Fruit fly (Drosophila melanogaster): ENCODE results near the gene Noc1.
A peak's percentile ranks its signal among the peaks of the same experiment; 100 is the strongest.

Gene Noc1

DNA sequence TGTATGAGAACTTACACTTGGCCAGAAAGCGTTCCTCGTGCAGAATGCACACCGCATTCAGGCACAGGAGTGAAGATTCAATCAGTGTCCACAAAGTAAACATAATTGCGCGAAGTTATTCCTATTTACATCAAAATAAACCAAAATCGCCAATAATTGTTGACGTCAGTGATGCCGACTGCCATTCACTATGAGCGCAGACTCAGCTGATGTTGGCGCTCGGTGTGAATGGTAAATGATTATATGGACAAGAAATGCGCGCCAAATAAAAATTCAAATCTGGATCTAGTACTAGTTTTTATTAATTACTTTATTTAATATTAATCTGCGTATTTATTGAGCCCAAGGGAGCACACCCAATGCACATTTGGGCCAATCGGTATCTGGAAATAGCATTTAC is 12.1 kb upstream of the Noc1 start, which contains the start of gene CG32069 (continued):
- no peak for TF ChIP-seq CG17361 (GFP tag; IDR thresholded peaks at IDR 0.05)
- peak; percentile 36 for TF ChIP-seq CG15514 (GFP tag; optimal IDR thresholded peaks at IDR 0.05)
- TF ChIP-seq stwl (tag; optimal IDR thresholded peaks at IDR 0.05): peak; percentile 7
- TF ChIP-seq crp (GFP tag; optimal IDR thresholded peaks at IDR 0.05): peak in 1 of 2 experiments; percentile 86
- peak; percentile 54 for TF ChIP-seq MESR4 (GFP tag; optimal IDR thresholded peaks at IDR 0.05)
- TF ChIP-seq Lim3 (GFP tag; IDR thresholded peaks at IDR 0.05): no peak
- TF ChIP-seq HmgZ (tag; optimal IDR thresholded peaks at IDR 0.05): peak; percentile 0
- TF ChIP-seq Sry-β (GFP tag; optimal IDR thresholded peaks at IDR 0.05): peak; percentile 81
- TF ChIP-seq pzg (GFP tag; optimal IDR thresholded peaks at IDR 0.05): peak; percentile 53
- peak; percentile 11 for TF ChIP-seq YL-1 (GFP tag; optimal IDR thresholded peaks at IDR 0.05)
- no peak for TF ChIP-seq CkIIα-i1 (GFP tag; IDR thresholded peaks at IDR 0.05)
- no peak for TF ChIP-seq danr (GFP tag; IDR thresholded peaks at IDR 0.05)
- peak; percentile 16 for TF ChIP-seq Xbp1 (GFP tag; optimal IDR thresholded peaks at IDR 0.05)
- TF ChIP-seq hbn (GFP tag; IDR thresholded peaks at IDR 0.05; ENCODE audit: partially characterized antibody): 0 out of 2 replicates have a peak, but pooled peaks have one; percentile 20

DNA sequence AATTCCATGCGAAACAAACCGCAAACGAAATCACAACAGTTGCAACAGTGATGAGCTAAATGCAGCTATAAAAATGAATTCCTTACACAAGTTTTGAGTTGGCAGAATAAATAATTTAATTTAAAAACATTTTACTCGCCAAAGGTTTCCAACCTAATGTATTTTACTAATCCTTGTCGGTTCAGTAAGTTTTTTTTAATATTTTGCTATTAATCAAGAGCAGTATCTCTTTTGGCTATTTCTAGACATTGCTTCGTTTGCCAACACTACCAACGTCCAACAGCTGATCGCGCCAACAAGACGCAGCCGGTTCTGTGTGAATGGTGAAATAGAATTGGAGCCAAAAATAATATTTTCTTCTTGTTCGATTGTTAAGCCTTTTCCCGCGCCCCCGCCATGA is 9.9 kb upstream of the Noc1 start, which contains the start of the genes CG32075, CG45101 and SuUR:
Gene CG32075, minus strand, starts transcription at position 253 of the 400 bp plus-strand sequence.
Gene CG45101, plus strand, starts transcription at position 303 of the 400 bp plus-strand sequence.
Gene SuUR, plus strand, starts transcription at position 303 of the 400 bp plus-strand sequence.
- TF ChIP-seq CG17328 (GFP tag; IDR thresholded peaks at IDR 0.05) (peak; percentile 89), CG4282 (GFP tag; optimal IDR thresholded peaks at IDR 0.05) (peak; percentile 74), CG11085 (GFP tag; IDR thresholded peaks at IDR 0.05) (peak; percentile 64), HLH4C (GFP tag; IDR thresholded peaks at IDR 0.05; ENCODE audit: partially characterized antibody) (no peak), wek (GFP tag; optimal IDR thresholded peaks at IDR 0.05) (no peak), BEAF-32 (GFP tag; optimal IDR thresholded peaks at IDR 0.05) (peak; percentile 39), cas (GFP tag; IDR thresholded peaks at IDR 0.05) (peak; percentile 62), NC2β (GFP tag; optimal IDR thresholded peaks at IDR 0.05) (peak; percentile 86), CG3281 (GFP tag; optimal IDR thresholded peaks at IDR 0.05) (peak; percentile 72), CG1603 (tag; optimal IDR thresholded peaks at IDR 0.05) (peak; percentile 51), Elba2 (GFP tag; optimal IDR thresholded peaks at IDR 0.05) (peak; percentile 81), CG33557 (GFP tag; optimal IDR thresholded peaks at IDR 0.05) (peak; percentile 71), CG5953 (GFP tag; IDR thresholded peaks at IDR 0.05) (peak; percentile 62), fu2 (GFP tag; optimal IDR thresholded peaks at IDR 0.05) (peak; percentile 85), vvl (GFP tag; IDR thresholded peaks at IDR 0.05) (peak; percentile 91), CG12236 (GFP tag; optimal IDR thresholded peaks at IDR 0.05) (peak; percentile 64), CG4360 (GFP tag; IDR thresholded peaks at IDR 0.05) (peak; percentile 47; the same call in 1 of the 2 replicates), shn (GFP tag; optimal IDR thresholded peaks at IDR 0.05) (peak; percentile 92), CG10431 (GFP tag; optimal IDR thresholded peaks at IDR 0.05) (peak; percentile 48), CG4617 (GFP tag; optimal IDR thresholded peaks at IDR 0.05; ENCODE audit: borderline replicate concordance) (peak; percentile 96), sug (tag; optimal IDR thresholded peaks at IDR 0.05) (peak; percentile 88), CG6765 (GFP tag; optimal IDR thresholded peaks at IDR 0.05) (peak; percentile 9), CG9215 (GFP tag; IDR thresholded peaks at IDR 0.05) (peak; percentile 82), CG10321 (GFP tag; IDR thresholded peaks at IDR 0.05) (no peak), CG33213 (GFP tag; optimal IDR thresholded peaks at IDR 0.05) (peak; percentile 91), odd (GFP tag; optimal IDR thresholded peaks at IDR 0.05) (peak; percentile 52), CG16863 (GFP tag; optimal IDR thresholded peaks at IDR 0.05) (peak; percentile 84), CG15011 (GFP tag; optimal IDR thresholded peaks at IDR 0.05) (peak; percentile 39), trem (tag; optimal IDR thresholded peaks at IDR 0.05) (peak; percentile 79), CG8089 (GFP tag; optimal IDR thresholded peaks at IDR 0.05) (peak; percentile 75), CG16813 (GFP tag; IDR thresholded peaks at IDR 0.05; ENCODE audit: partially characterized antibody) (no peak), CG18599 (GFP tag; optimal IDR thresholded peaks at IDR 0.05) (peak; percentile 83), CG10366 (GFP tag; IDR thresholded peaks at IDR 0.05) (peak; percentile 89), Awh (GFP tag; IDR thresholded peaks at IDR 0.05) (peak; percentile 71; the same call in 1 of the 2 replicates), CG7745 (tag; optimal IDR thresholded peaks at IDR 0.05) (no peak), Dek (tag; optimal IDR thresholded peaks at IDR 0.05) (peak; percentile 78)
